Fruit fly (Drosophila melanogaster) whole organism, wandering third instar larva: Measurements from ENCODE around the gene pix.

Experiments
- Abd-B ChIP-seq: fragments of >200 bp; optimal IDR thresholded peaks from 2 replicates; lab custom pipeline; 2017; ENCODE audit warnings: missing biosample characterization, missing genetic modification characterization
- GATAd ChIP-seq: sonication (Bioruptor generic); optimal IDR thresholded peaks from 2 replicates; lab custom pipeline; 2016; ENCODE audit warnings: missing biosample characterization, missing genetic modification characterization
- OdsH ChIP-seq: fragments of 200-800 bp; sonication (Bioruptor generic); optimal IDR thresholded peaks from 2 replicates; lab custom pipeline; 2016; ENCODE audit warnings: missing biosample characterization, mild to moderate bottlenecking, missing genetic modification characterization
- Vsx2 ChIP-seq: fragments of 200-300, 225-300 bp; sonication (Bioruptor generic); optimal IDR thresholded peaks from 2 replicates; lab custom pipeline; 2018; ENCODE audit warnings: missing biosample characterization, missing genetic modification characterization; ENCODE audit not compliant: partially characterized antibody
- dl ChIP-seq, 2 experiments: fragments of 175-275, 200-275 bp in 1 of 2; fragments of 200-275 bp in 1 of 2; sonication (Bioruptor generic); optimal IDR thresholded peaks; lab custom pipeline; 2018; ENCODE audit warnings: mild to moderate bottlenecking in 2 of 2, missing biosample characterization in 2 of 2, missing genetic modification characterization in 2 of 2, moderate library complexity in 2 of 2; ENCODE audit not compliant: partially characterized antibody in 2 of 2, insufficient read depth in 1 of 2
- foxo ChIP-seq, 2 experiments: fragments of 200-800 bp; sonication (Bioruptor generic); optimal IDR thresholded peaks; 2 replicates in 1 of 2; 3 replicates in 1 of 2; lab custom pipeline; 2016 to 2017; ENCODE audit warnings: missing biosample characterization in 2 of 2, missing genetic modification characterization in 2 of 2
- pan ChIP-seq: fragments of >200 bp; optimal IDR thresholded peaks from 2 replicates; lab custom pipeline; 2017
- psq ChIP-seq: fragments of 200-800 bp; sonication (Bioruptor generic); optimal IDR thresholded peaks from 3 replicates; lab custom pipeline; 2017; ENCODE audit warnings: missing biosample characterization, mild to moderate bottlenecking, missing genetic modification characterization, moderate library complexity

dm6 chr3L:8978678-8979413 is 4.3 kb upstream of the pix start:
- TF ChIP-seq Vsx2 (GFP tag; lab: Kevin White, UChicago) (no peak), psq (GFP tag; lab: Kevin White, UChicago) (peak; percentile 68), dl (GFP tag; optimal IDR thresholded peaks at IDR 0.05; lab: Kevin White, UChicago; ENCODE audit: insufficient read depth in 1 of 2, partially characterized antibody in 2 of 2) (no peak), Abd-B (GFP tag; lab: Kevin White, UChicago) (no peak), GATAd (GFP tag; lab: Kevin White, UChicago) (no peak), pan (no peak), OdsH (GFP tag; lab: Kevin White, UChicago) (peak; percentile 44), foxo (GFP tag; optimal IDR thresholded peaks at IDR 0.05; lab: Kevin White, UChicago) (peak in 1 of 2 experiments; percentile 42)
